Worm (Caenorhabditis elegans) whole organism, early embryonic: ENCODE results near the gene C07A9.5.

Experiments used
- ceh-13 ChIP-seq: fragments of 200-800 bp; sonication (Bioruptor generic); optimal IDR thresholded peaks from 2 replicates; lab custom pipeline; 2018; ENCODE audit warnings: mild to moderate bottlenecking, missing genetic modification characterization, missing compliant biosample characterization
- pes-1 ChIP-seq: fragments of 200-800 bp; sonication (Bioruptor generic); IDR thresholded peaks from 2 replicates; pipeline ENCODE4 v1.3.6; 2022; ENCODE audit warnings: missing genetic modification reagents, missing genetic modification characterization, missing compliant biosample characterization
- sea-1 ChIP-seq: fragments of 200-800 bp; sonication (Bioruptor generic); conservative IDR thresholded peaks from 2 replicates; pipeline ENCODE4 v1.3.6; 2022; ENCODE audit warnings: missing genetic modification characterization, missing compliant biosample characterization

DNA sequence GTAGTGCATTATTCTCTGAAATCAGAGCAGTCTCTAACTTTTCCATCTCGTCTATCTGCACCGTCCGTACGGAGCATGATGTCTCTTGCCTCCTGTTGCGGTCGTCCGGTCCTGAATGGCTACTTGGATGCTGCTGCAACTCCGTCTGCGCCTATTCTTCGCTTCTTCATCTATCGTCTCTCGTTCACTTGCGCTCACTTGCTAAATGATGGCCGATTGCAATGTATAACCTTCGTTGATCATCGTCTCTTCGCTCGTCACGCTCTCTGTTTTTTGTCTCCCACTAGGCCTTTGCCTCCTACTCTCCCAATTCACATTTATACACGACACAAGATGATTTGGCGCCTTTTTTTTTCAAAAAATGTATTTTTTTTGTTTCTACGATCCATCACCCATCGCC is 14.7 kb upstream of the C07A9.5 start:
- TF ChIP-seq ceh-13 (GFP tag; lab: Kevin White, UChicago), result no peak
- TF ChIP-seq pes-1, result no peak
- no peak for TF ChIP-seq sea-1 (GFP tag; lab: Robert Waterston, UW)
